Fruit fly (Drosophila melanogaster) whole organism, prepupa: ENCODE measurements around the gene p38b.

ENCODE experiments used
- CG10631 ChIP-seq: fragments of 200-800 bp; sonication (Bioruptor generic); optimal IDR thresholded peaks from 2 replicates; lab custom pipeline; 2016; ENCODE audit warnings: missing biosample characterization, missing genetic modification characterization
- CG10669 ChIP-seq: fragments of 200-800 bp; sonication (Bioruptor generic); optimal IDR thresholded peaks from 3 replicates; lab custom pipeline; 2018; ENCODE audit warnings: missing biosample characterization, mild to moderate bottlenecking, missing genetic modification characterization, moderate library complexity
- CG11762 ChIP-seq: fragments of 200-800 bp; sonication (Bioruptor generic); optimal IDR thresholded peaks from 3 replicates; lab custom pipeline; 2016; ENCODE audit warnings: missing biosample characterization, missing genetic modification characterization; ENCODE audit not compliant: insufficient read depth
- CG15336 ChIP-seq: fragments of 200-800 bp; sonication (Bioruptor generic); IDR thresholded peaks from 2 replicates; pipeline ENCODE4 v1.3.6; 2022; ENCODE audit warnings: missing biosample characterization, missing genetic modification characterization
- CG1621 ChIP-seq: fragments of 200-800 bp; sonication (Bioruptor generic); optimal IDR thresholded peaks from 3 replicates; lab custom pipeline; 2018; ENCODE audit warnings: missing biosample characterization, mild to moderate bottlenecking, missing genetic modification characterization
- CG16779 ChIP-seq: fragments of 200-800 bp; sonication (Bioruptor generic); optimal IDR thresholded peaks from 3 replicates; lab custom pipeline; 2017; ENCODE audit warnings: missing biosample characterization, mild to moderate bottlenecking, missing genetic modification characterization
- CG3032 ChIP-seq: fragments of 200-800 bp; optimal IDR thresholded peaks from 2 replicates; lab custom pipeline; 2019; ENCODE audit warnings: missing biosample characterization, mild to moderate bottlenecking, missing genetic modification characterization, moderate library complexity
- CG31627 ChIP-seq: fragments of 200-800 bp; sonication (Bioruptor generic); optimal IDR thresholded peaks from 3 replicates; lab custom pipeline; 2016; ENCODE audit warnings: missing biosample characterization, missing genetic modification characterization
- CG32006 ChIP-seq: fragments of 200-800 bp; sonication (Bioruptor generic); optimal IDR thresholded peaks from 3 replicates; lab custom pipeline; 2017; ENCODE audit warnings: missing biosample characterization, mild to moderate bottlenecking, missing genetic modification characterization
- CG34406 ChIP-seq: fragments of 200-800 bp; sonication (Bioruptor generic); optimal IDR thresholded peaks from 3 replicates; lab custom pipeline; 2016; ENCODE audit warnings: missing biosample characterization, missing genetic modification characterization
- CG3919 ChIP-seq: fragments of 200-800 bp; sonication (Bioruptor generic); optimal IDR thresholded peaks from 3 replicates; lab custom pipeline; 2016; ENCODE audit warnings: missing biosample characterization, missing genetic modification characterization
- CG4318 ChIP-seq: fragments of 200-800 bp; sonication (Bioruptor generic); optimal IDR thresholded peaks from 3 replicates; lab custom pipeline; 2017; ENCODE audit warnings: missing biosample characterization, mild to moderate bottlenecking, missing genetic modification characterization
- CG6163 ChIP-seq: fragments of 200-800 bp; sonication (Bioruptor generic); IDR thresholded peaks from 3 replicates; pipeline ENCODE4 v1.3.6; 2022; ENCODE audit warnings: missing biosample characterization, missing genetic modification characterization
- CG6276 ChIP-seq: fragments of 200-800 bp; sonication (Bioruptor generic); optimal IDR thresholded peaks from 2 replicates; lab custom pipeline; 2017; ENCODE audit warnings: missing biosample characterization, mild to moderate bottlenecking, missing genetic modification characterization
- CG6792 ChIP-seq: fragments of 200-800 bp; sonication (Bioruptor generic); optimal IDR thresholded peaks from 3 replicates; lab custom pipeline; 2016; ENCODE audit warnings: missing biosample characterization, missing genetic modification characterization
- CG6808 ChIP-seq: fragments of 200-800 bp; sonication (Bioruptor generic); optimal IDR thresholded peaks from 3 replicates; lab custom pipeline; 2017; ENCODE audit warnings: missing biosample characterization, missing genetic modification characterization, mild to moderate bottlenecking, moderate library complexity, missing genetic modification reagents
- CG6854 ChIP-seq: fragments of 200-800 bp; sonication (Bioruptor generic); optimal IDR thresholded peaks from 2 replicates; lab custom pipeline; 2017; ENCODE audit warnings: missing biosample characterization, mild to moderate bottlenecking, missing genetic modification characterization
- CG8119 ChIP-seq: fragments of 200-800 bp; sonication (Bioruptor generic); IDR thresholded peaks from 3 replicates; pipeline ENCODE4 v1.3.6; 2022; ENCODE audit warnings: missing biosample characterization, missing genetic modification characterization
- CG8319 ChIP-seq: fragments of 200-800 bp; sonication (Bioruptor generic); optimal IDR thresholded peaks from 3 replicates; lab custom pipeline; 2016; ENCODE audit warnings: missing biosample characterization, missing genetic modification characterization
- CG8632 ChIP-seq: fragments of 200-800 bp; sonication (Bioruptor generic); optimal IDR thresholded peaks from 3 replicates; lab custom pipeline; 2016; ENCODE audit warnings: missing biosample characterization, missing genetic modification characterization
- CG9139 ChIP-seq: fragments of 200-800 bp; sonication (Bioruptor generic); optimal IDR thresholded peaks from 3 replicates; lab custom pipeline; 2017; ENCODE audit warnings: missing biosample characterization, mild to moderate bottlenecking, missing genetic modification characterization
- Eip75B ChIP-seq: fragments of 200-800 bp; sonication (Bioruptor generic); optimal IDR thresholded peaks from 3 replicates; lab custom pipeline; 2016; ENCODE audit warnings: missing biosample characterization, missing genetic modification characterization
- Eip78C ChIP-seq: fragments of 200-800 bp; sonication (Bioruptor generic); peaks from one replicate; lab custom pipeline; 2016; ENCODE audit warnings: missing biosample characterization, missing genetic modification characterization
- Ets21C ChIP-seq: fragments of 200-800 bp; sonication (Bioruptor generic); optimal IDR thresholded peaks from 3 replicates; lab custom pipeline; 2016; ENCODE audit warnings: missing biosample characterization, missing genetic modification characterization
- Ets96B ChIP-seq: fragments of 200-800 bp; optimal IDR thresholded peaks from 2 replicates; lab custom pipeline; 2019; ENCODE audit warnings: missing biosample characterization, mild to moderate bottlenecking, missing genetic modification characterization, moderate library complexity
- Gug ChIP-seq: fragments of 200-800 bp; sonication (Bioruptor generic); IDR thresholded peaks from 2 replicates; pipeline ENCODE4 v1.3.6; 2022; ENCODE audit warnings: missing biosample characterization, missing genetic modification characterization
- Hr4 ChIP-seq: fragments of 200-800 bp; sonication (Bioruptor generic); optimal IDR thresholded peaks from 3 replicates; lab custom pipeline; 2016; ENCODE audit warnings: missing biosample characterization, missing genetic modification characterization
- Lpt ChIP-seq: fragments of 200-800 bp; sonication (Bioruptor generic); optimal IDR thresholded peaks from 3 replicates; lab custom pipeline; 2016; ENCODE audit warnings: missing biosample characterization, missing genetic modification characterization
- OdsH ChIP-seq: fragments of 200-800 bp; sonication (Bioruptor generic); optimal IDR thresholded peaks from 3 replicates; lab custom pipeline; 2016; ENCODE audit warnings: missing biosample characterization, missing genetic modification characterization
- Smox ChIP-seq: fragments of 200-800 bp; sonication (Bioruptor generic); optimal IDR thresholded peaks from 3 replicates; lab custom pipeline; 2016; ENCODE audit warnings: missing biosample characterization, missing genetic modification characterization
- Sox102F ChIP-seq: fragments of 200-800 bp; sonication (Bioruptor generic); optimal IDR thresholded peaks from 2 replicates; lab custom pipeline; 2016; ENCODE audit warnings: missing biosample characterization, mild to moderate bottlenecking, missing genetic modification characterization
- Sox14 ChIP-seq: fragments of 200-800 bp; sonication (Bioruptor generic); optimal IDR thresholded peaks from 3 replicates; lab custom pipeline; 2016; ENCODE audit warnings: missing biosample characterization, missing genetic modification characterization
- Sox15 ChIP-seq: fragments of 200-800 bp; sonication (Bioruptor generic); optimal IDR thresholded peaks from 3 replicates; lab custom pipeline; 2016; ENCODE audit warnings: missing biosample characterization, missing genetic modification characterization
- achi ChIP-seq: fragments of 200-800 bp; sonication (Bioruptor generic); optimal IDR thresholded peaks from 3 replicates; lab custom pipeline; 2016; ENCODE audit warnings: missing biosample characterization, missing genetic modification characterization
- acj6 ChIP-seq: fragments of 200-800 bp; sonication (Bioruptor generic); optimal IDR thresholded peaks from 3 replicates; lab custom pipeline; 2016; ENCODE audit warnings: missing biosample characterization, missing genetic modification characterization
- cyc ChIP-seq: fragments of 200-800 bp; sonication (Bioruptor generic); optimal IDR thresholded peaks from 3 replicates; lab custom pipeline; 2016; ENCODE audit warnings: missing biosample characterization, missing genetic modification characterization
- dac ChIP-seq: fragments of 200-800 bp; sonication (Bioruptor generic); optimal IDR thresholded peaks from 2 replicates; lab custom pipeline; 2017; ENCODE audit warnings: missing biosample characterization, mild to moderate bottlenecking, missing genetic modification characterization
- dsx ChIP-seq: fragments of 200-800 bp; optimal IDR thresholded peaks from 3 replicates; lab custom pipeline; 2019; ENCODE audit warnings: missing biosample characterization, mild to moderate bottlenecking, missing genetic modification characterization, moderate library complexity; ENCODE audit not compliant: poor library complexity, severe bottlenecking
- eg ChIP-seq: fragments of 200-800 bp; sonication (Bioruptor generic); IDR thresholded peaks from 3 replicates; pipeline ENCODE4 v1.3.6; 2022; ENCODE audit warnings: missing biosample characterization, missing genetic modification characterization
- esn ChIP-seq: fragments of 200-800 bp; sonication (Bioruptor generic); optimal IDR thresholded peaks from 2 replicates; lab custom pipeline; 2016; ENCODE audit warnings: missing biosample characterization, mild to moderate bottlenecking, missing genetic modification characterization, moderate library complexity
- fd59A ChIP-seq: fragments of 200-800 bp; sonication (Bioruptor generic); optimal IDR thresholded peaks from 2 replicates; lab custom pipeline; 2017; ENCODE audit warnings: missing biosample characterization, mild to moderate bottlenecking, missing genetic modification characterization, missing genetic modification reagents
- fd85E ChIP-seq: fragments of 200-800 bp; sonication (Bioruptor generic); optimal IDR thresholded peaks from 3 replicates; lab custom pipeline; 2016; ENCODE audit warnings: missing biosample characterization, missing genetic modification characterization
- fkh ChIP-seq: fragments of 200-800 bp; sonication (Bioruptor generic); optimal IDR thresholded peaks from 3 replicates; lab custom pipeline; 2017; ENCODE audit warnings: missing biosample characterization, mild to moderate bottlenecking, missing genetic modification characterization, moderate library complexity
- lz ChIP-seq: fragments of 200-800 bp; sonication (Bioruptor generic); optimal IDR thresholded peaks from 3 replicates; lab custom pipeline; 2016; ENCODE audit warnings: missing biosample characterization, missing genetic modification characterization
- pdm3 ChIP-seq: fragments of 200-800 bp; sonication (Bioruptor generic); optimal IDR thresholded peaks from 3 replicates; lab custom pipeline; 2016; ENCODE audit warnings: missing biosample characterization, missing genetic modification characterization
- salr ChIP-seq, 2 experiments: fragments of 200-800 bp; sonication (Bioruptor generic); optimal IDR thresholded peaks; 3 replicates each; lab custom pipeline; 2016 to 2018; ENCODE audit warnings: missing biosample characterization in 2 of 2, missing genetic modification characterization in 2 of 2, mild to moderate bottlenecking in 1 of 2
- spab ChIP-seq: fragments of 200-800 bp; sonication (Bioruptor generic); optimal IDR thresholded peaks from 2 replicates; lab custom pipeline; 2017; ENCODE audit warnings: missing biosample characterization, mild to moderate bottlenecking, missing genetic modification characterization, missing genetic modification reagents
- ss ChIP-seq, 2 experiments: fragments of 200-800 bp; sonication (Bioruptor generic); optimal IDR thresholded peaks; 2 replicates in 1 of 2; 3 replicates in 1 of 2; lab custom pipeline; 2017 to 2018; ENCODE audit warnings: mild to moderate bottlenecking in 2 of 2, missing biosample characterization in 2 of 2, missing genetic modification characterization in 2 of 2, moderate library complexity in 1 of 2
- vri ChIP-seq: fragments of 200-800 bp; sonication (Bioruptor generic); optimal IDR thresholded peaks from 3 replicates; lab custom pipeline; 2016; ENCODE audit warnings: missing biosample characterization, mild to moderate bottlenecking, missing genetic modification characterization

p38b gene

dm6 chr2L:13780109-13780947, at the start of gene p38b, which contains the start of gene CG9008:
Gene p38b (plus strand): TSS chr2L:13780689.
Gene CG9008 (minus strand): TSS chr2L:13780165.
- peak; percentile 80 for TF ChIP-seq OdsH (GFP tag; lab: Kevin White, UChicago)
- TF ChIP-seq Gug (GFP tag; lab: Robert Waterston, UW) = peak; percentile 57
- TF ChIP-seq Sox102F (GFP tag; lab: Kevin White, UChicago) = no peak
- TF ChIP-seq CG9139 (GFP tag; lab: Kevin White, UChicago) = peak; percentile 58
- peak; percentile 73 for TF ChIP-seq CG16779 (tag; lab: Kevin White, UChicago)
- TF ChIP-seq CG3032 (tag; lab: Kevin White, UChicago) = peak; percentile 86
- TF ChIP-seq Hr4 (GFP tag; lab: Kevin White, UChicago) = peak; percentile 71
- no peak for TF ChIP-seq pdm3 (GFP tag; lab: Kevin White, UChicago)
- peak; percentile 79 for TF ChIP-seq achi
- TF ChIP-seq CG10669 = peak; percentile 73
- peak; percentile 71 for TF ChIP-seq CG3919
- TF ChIP-seq fd85E (GFP tag; lab: Kevin White, UChicago) = peak; percentile 36
- TF ChIP-seq CG1621 = peak; percentile 39
- TF ChIP-seq cyc (GFP tag; lab: Kevin White, UChicago) = peak; percentile 76
- peak; percentile 84 for TF ChIP-seq CG6276 (GFP tag; lab: Kevin White, UChicago)
- peak; percentile 76 for TF ChIP-seq Sox15 (GFP tag; lab: Kevin White, UChicago)
- TF ChIP-seq CG6808 = peak; percentile 86
- TF ChIP-seq CG4318 (GFP tag; lab: Kevin White, UChicago) = peak; percentile 84
- TF ChIP-seq ss (GFP tag; optimal IDR thresholded peaks at IDR 0.05; lab: Kevin White, UChicago) = peak; percentile 83 to 90
- peak; percentile 86 for TF ChIP-seq spab (GFP tag; lab: Kevin White, UChicago)
- TF ChIP-seq esn (GFP tag; lab: Kevin White, UChicago) = peak; percentile 89
- peak; percentile 88 for TF ChIP-seq CG8632
- TF ChIP-seq CG15336 (GFP tag; lab: Robert Waterston, UW) = peak; percentile 61
- TF ChIP-seq CG8119 (GFP tag; lab: Robert Waterston, UW) = peak; percentile 65; the same call in 1 of the 3 replicates
- peak; percentile 61 for TF ChIP-seq Lpt
- peak; percentile 19 to 86 for TF ChIP-seq salr (GFP tag; optimal IDR thresholded peaks at IDR 0.05; lab: Kevin White, UChicago)
- TF ChIP-seq CG31627 (GFP tag; lab: Kevin White, UChicago) = peak; percentile 60
- TF ChIP-seq vri = peak; percentile 58
- TF ChIP-seq fkh (GFP tag; lab: Kevin White, UChicago) = peak; percentile 47
- peak; percentile 68 for TF ChIP-seq Sox14 (GFP tag; lab: Kevin White, UChicago)
- peak; percentile 39 for TF ChIP-seq dac (GFP tag; lab: Kevin White, UChicago)
- TF ChIP-seq Eip78C = peak; percentile 97
- no peak for TF ChIP-seq Smox
- peak; percentile 77 for TF ChIP-seq CG6792
- TF ChIP-seq Ets21C (GFP tag; lab: Kevin White, UChicago) = peak; percentile 36
- peak; percentile 5 for TF ChIP-seq CG6854 (GFP tag; lab: Kevin White, UChicago)
- peak; percentile 71 for TF ChIP-seq CG11762
- peak; percentile 83 for TF ChIP-seq dsx (GFP tag; lab: Kevin White, UChicago)
- TF ChIP-seq lz (GFP tag; lab: Kevin White, UChicago) = peak; percentile 74
- TF ChIP-seq CG8319 = peak; percentile 67
- TF ChIP-seq CG32006 (GFP tag; lab: Kevin White, UChicago) = peak; percentile 92
- TF ChIP-seq Eip75B (GFP tag; lab: Kevin White, UChicago) = peak; percentile 68
- TF ChIP-seq acj6 (GFP tag; lab: Kevin White, UChicago) = peak; percentile 83
- peak; percentile 85 for TF ChIP-seq CG34406
- TF ChIP-seq CG10631 = peak; percentile 83
- peak; percentile 74 for TF ChIP-seq fd59A
- peak; percentile 88 for TF ChIP-seq Ets96B (tag; lab: Kevin White, UChicago)
- peak; percentile 69; the same call in 2 of the 3 replicates for TF ChIP-seq eg
- peak; percentile 44; the same call in 1 of the 3 replicates for TF ChIP-seq CG6163 (GFP tag; lab: Robert Waterston, UW)
